Worm (Caenorhabditis elegans): Measurements from ENCODE around the gene Y43C5A.7.

Y43C5A.7 gene

DNA sequence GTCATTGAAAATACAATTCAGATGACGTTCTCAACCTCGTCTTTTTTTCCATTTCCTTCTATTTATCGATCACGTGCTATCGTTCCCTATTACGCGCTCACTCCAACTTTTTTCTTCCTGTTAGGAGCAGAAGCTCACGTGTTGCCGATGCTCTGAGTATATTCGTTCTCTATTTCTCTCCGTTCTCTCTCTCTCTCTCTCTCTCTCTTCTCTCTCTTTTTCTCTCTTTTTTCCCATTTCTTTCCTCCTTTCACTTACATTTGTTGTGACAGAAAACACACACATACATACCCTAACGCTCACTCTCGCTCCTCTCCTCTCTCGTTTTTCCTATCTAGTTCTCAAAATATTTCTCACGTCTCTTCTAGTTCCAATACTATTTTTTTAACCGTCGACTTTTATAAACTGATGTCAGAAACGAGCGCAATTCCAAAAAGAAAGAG is 24.7 kb upstream of the Y43C5A.7 start (continued):
- TF ChIP-seq sup-37 (GFP tag; optimal IDR thresholded peaks at IDR 0.05) (peak; percentile 74), aha-1 (tag; optimal IDR thresholded peaks at IDR 0.05) (no peak), unc-62 (GFP tag; optimal IDR thresholded peaks at IDR 0.05) (no peak), ces-1 (GFP tag; optimal IDR thresholded peaks at IDR 0.05) (no peak)

DNA sequence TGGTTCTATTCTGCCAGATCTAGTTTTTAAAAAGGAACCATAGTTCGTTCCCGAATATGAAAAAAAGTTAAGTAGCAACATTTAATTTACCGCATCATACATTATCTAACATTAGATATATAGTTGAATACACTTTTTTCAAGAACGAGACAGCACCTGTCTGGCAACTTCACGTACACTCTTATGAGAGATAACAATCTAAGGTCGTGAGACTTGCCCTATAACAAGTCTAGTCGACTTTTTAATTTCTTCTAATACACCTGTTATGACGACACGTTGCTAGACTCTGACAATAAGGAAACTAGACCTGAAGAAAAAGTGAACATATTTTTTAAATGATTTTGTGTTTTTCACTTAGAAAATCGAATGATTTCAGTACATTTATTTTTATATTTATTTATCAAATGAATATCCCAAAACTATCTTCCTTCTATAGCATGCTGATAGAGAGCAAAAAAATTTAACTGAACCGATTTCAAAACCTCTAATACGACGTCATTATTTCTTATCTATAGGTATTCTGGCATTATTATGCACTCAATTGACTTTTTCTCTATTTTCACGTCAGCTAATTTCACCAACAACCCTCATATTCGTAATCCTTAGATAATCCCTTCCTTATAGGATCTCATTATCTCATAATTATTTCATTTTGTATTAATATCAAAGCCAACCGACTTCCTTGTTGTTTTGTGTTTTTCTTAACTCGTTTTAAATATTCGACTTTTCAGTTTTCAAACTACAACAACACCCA is 24.0 kb upstream of the Y43C5A.7 start:
- TF ChIP-seq lin-15B (tag; optimal IDR thresholded peaks at IDR 0.05) (peak; percentile 11), ceh-88 (GFP tag; IDR thresholded peaks at IDR 0.05) (0 out of 2 replicates have a peak, but pooled peaks have one; percentile 6), dsc-1 (tag; optimal IDR thresholded peaks at IDR 0.05) (peak; percentile 98), efl-1 (optimal IDR thresholded peaks at IDR 0.05) (no peak), efl-1 (GFP tag; optimal IDR thresholded peaks at IDR 0.05 in 1 of 2) (peak in 1 of 2 experiments; percentile 77), irx-1 (tag; optimal IDR thresholded peaks at IDR 0.05) (no peak), pax-3 (tag; optimal IDR thresholded peaks at IDR 0.05) (peak; percentile 60)

ce11 chrIV:10259557-10259956 is 17.5 kb upstream of the Y43C5A.7 start, which contains the start of gene F01G10.9:
F01G10.9 (minus strand) TSS chrIV:10259657.
- TF ChIP-seq efl-1 (optimal IDR thresholded peaks at IDR 0.05) (no peak), efl-1 (GFP tag; optimal IDR thresholded peaks at IDR 0.05 in 1 of 2) (peak in 1 of 2 experiments; percentile 19), blmp-1 (tag; optimal IDR thresholded peaks at IDR 0.05) (peak; percentile 24), tlp-1 (tag; optimal IDR thresholded peaks at IDR 0.05) (no peak)

DNA sequence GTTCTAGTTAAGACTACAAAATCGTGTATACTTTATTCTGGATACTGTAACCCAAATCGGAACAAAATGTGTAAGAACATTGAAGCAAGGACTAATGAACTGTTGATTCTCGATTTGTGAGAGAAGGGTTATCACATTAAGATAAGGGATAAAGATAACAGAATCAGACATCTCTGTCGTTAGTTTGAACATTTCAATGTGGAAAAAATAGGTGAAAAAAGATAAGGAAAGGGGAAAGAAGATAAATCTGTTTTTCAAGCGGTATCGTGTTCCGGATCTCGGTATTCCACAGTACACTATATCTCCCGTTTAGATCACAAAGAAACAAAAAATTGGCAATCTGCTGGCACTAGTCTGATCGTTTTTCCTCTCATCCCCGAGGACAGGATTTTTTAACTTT is 16.0 kb upstream of the Y43C5A.7 start:
- TF ChIP-seq blmp-1 (tag; optimal IDR thresholded peaks at IDR 0.05) (peak; percentile 79), dsc-1 (tag; optimal IDR thresholded peaks at IDR 0.05) (no peak), ama-1 (optimal IDR thresholded peaks at IDR 0.05) (no peak), efl-1 (optimal IDR thresholded peaks at IDR 0.05) (no peak), efl-1 (GFP tag; optimal IDR thresholded peaks at IDR 0.05 in 1 of 2) (no peak), nhr-20 (tag; optimal IDR thresholded peaks at IDR 0.05) (no peak), ets-5 (GFP tag; IDR thresholded peaks at IDR 0.05) (no peak), xbp-1 (tag; optimal IDR thresholded peaks at IDR 0.05) (no peak), skn-1 (tag; optimal IDR thresholded peaks at IDR 0.05) (no peak), nhr-85 (tag) (peak; percentile 79), efl-3 (GFP tag; optimal IDR thresholded peaks at IDR 0.05) (no peak), lin-14 (GFP tag; optimal IDR thresholded peaks at IDR 0.05) (peak; percentile 49), swsn-7 (tag; optimal IDR thresholded peaks at IDR 0.05) (no peak), nhr-11 (tag; optimal IDR thresholded peaks at IDR 0.05) (no peak), lsy-2 (tag; optimal IDR thresholded peaks at IDR 0.05) (peak in 1 of 2 experiments; percentile 19), ceh-8 (GFP tag; optimal IDR thresholded peaks at IDR 0.05) (no peak), elt-3 (tag; optimal IDR thresholded peaks at IDR 0.05) (peak in 4 of 6 experiments; percentile 64 to 94 (median 82))

ce11 chrIV:10269137-10269933 is 7.7 kb upstream of the Y43C5A.7 start, which contains the start of the genes nspd-7 and Y43C5A.2:
nspd-7 (minus strand) TSS chrIV:10269187.
Y43C5A.2 (plus strand) TSS chrIV:10269883.
- no peak for TF ChIP-seq snpc-4 (tag; optimal IDR thresholded peaks at IDR 0.05)
- no peak for TF ChIP-seq ztf-4 (tag; optimal IDR thresholded peaks at IDR 0.05)
- no peak for TF ChIP-seq hpl-2 (GFP tag; optimal IDR thresholded peaks at IDR 0.05)
- TF ChIP-seq vab-15 (tag; optimal IDR thresholded peaks at IDR 0.05): no peak
- no peak for TF ChIP-seq isw-1 (GFP tag; IDR thresholded peaks at IDR 0.05)
- TF ChIP-seq elt-2 (tag; optimal IDR thresholded peaks at IDR 0.05): peak; percentile 69
- TF ChIP-seq lin-39 (tag; optimal IDR thresholded peaks at IDR 0.05): no peak
- no peak for TF ChIP-seq tbx-2 (tag; optimal IDR thresholded peaks at IDR 0.05)
- TF ChIP-seq snu-23 (GFP tag; optimal IDR thresholded peaks at IDR 0.05): no peak
- TF ChIP-seq efl-1 (optimal IDR thresholded peaks at IDR 0.05): no peak
- peak in 1 of 2 experiments; percentile 24 for TF ChIP-seq efl-1 (GFP tag; optimal IDR thresholded peaks at IDR 0.05 in 1 of 2)
